Worm (Caenorhabditis elegans) whole organism, late embryonic: ENCODE measurements around the gene nse-4.

ENCODE experiments used
- T23F11.4 ChIP-seq: fragments of 200-800 bp; sonication (Bioruptor generic); optimal IDR thresholded peaks from 2 replicates; lab custom pipeline; 2018; ENCODE audit warnings: mild to moderate bottlenecking, missing genetic modification characterization, missing compliant biosample characterization
- Y22D7AL.16 ChIP-seq: sonication (generic microtip); optimal IDR thresholded peaks from 2 replicates; lab custom pipeline; 2016; ENCODE audit warnings: missing genetic modification characterization, missing compliant biosample characterization
- ceh-19 ChIP-seq: fragments of 200-800 bp; sonication (Bioruptor generic); optimal IDR thresholded peaks from 2 replicates; lab custom pipeline; 2018; ENCODE audit warnings: mild to moderate bottlenecking, missing genetic modification characterization, missing compliant biosample characterization
- ceh-22 ChIP-seq: sonication (generic microtip); optimal IDR thresholded peaks from 2 replicates; lab custom pipeline; 2017; ENCODE audit warnings: missing biosample characterization, missing genetic modification characterization
- ceh-45 ChIP-seq: fragments of 200-800 bp; sonication (Bioruptor generic); IDR thresholded peaks from 2 replicates; pipeline ENCODE4 v1.3.6; 2022; ENCODE audit warnings: missing genetic modification reagents, missing genetic modification characterization, missing compliant biosample characterization
- dve-1 ChIP-seq: sonication (generic microtip); optimal IDR thresholded peaks from 2 replicates; lab custom pipeline; 2017; ENCODE audit warnings: antibody characterized with exemption, mild to moderate bottlenecking, missing genetic modification characterization, missing compliant biosample characterization
- hlh-6 ChIP-seq: sonication (generic microtip); optimal IDR thresholded peaks from 2 replicates; lab custom pipeline; 2016; ENCODE audit warnings: missing genotype, missing genetic modification characterization, missing compliant biosample characterization
- nfya-1 ChIP-seq: sonication (generic microtip); optimal IDR thresholded peaks from 2 replicates; lab custom pipeline; 2017; ENCODE audit warnings: missing genetic modification characterization, mild to moderate bottlenecking, missing compliant biosample characterization, antibody characterized with exemption, moderate library complexity
- nhr-11 ChIP-seq: fragments of 150-350 bp; optimal IDR thresholded peaks from 2 replicates; lab custom pipeline; 2014; ENCODE audit warnings: missing biosample characterization, missing genetic modification characterization
- pag-3 ChIP-seq: sonication (generic microtip); optimal IDR thresholded peaks from 2 replicates; lab custom pipeline; 2016; ENCODE audit warnings: missing compliant biosample characterization, missing genetic modification characterization, borderline replicate concordance
- pqm-1 ChIP-seq: sonication (generic microtip); optimal IDR thresholded peaks from 2 replicates; lab custom pipeline; 2016; ENCODE audit warnings: missing genetic modification characterization, missing compliant biosample characterization
- ttx-3 ChIP-seq: sonication (generic microtip); optimal IDR thresholded peaks from 2 replicates; lab custom pipeline; 2016; ENCODE audit warnings: missing genetic modification reagents, missing genetic modification characterization, missing compliant biosample characterization

ce11 chrIV:11489077-11489476, 8.4 kb downstream of the nse-4 start:
- TF ChIP-seq ttx-3 (no peak), nhr-11 (tag; lab: Kevin White, UChicago) (no peak), pag-3 (tag; lab: Kevin White, UChicago) (no peak), nfya-1 (tag; lab: Kevin White, UChicago) (no peak), dve-1 (tag; lab: Kevin White, UChicago) (no peak), pqm-1 (tag; lab: Kevin White, UChicago) (no peak), Y22D7AL.16 (tag; lab: Kevin White, UChicago) (no peak), ceh-45 (GFP tag; lab: Robert Waterston, UW) (no peak), hlh-6 (no peak), ceh-19 (GFP tag; lab: Kevin White, UChicago) (no peak), ceh-22 (tag; lab: Kevin White, UChicago) (no peak), T23F11.4 (GFP tag; lab: Kevin White, UChicago) (no peak)
